Worm (Caenorhabditis elegans) whole organism, L1 larva: ENCODE results near the gene K12H6.4.

Source experiments
- egl-27 ChIP-seq, 2 experiments: fragments of 150-350 bp in 1 of 2; sonication (generic microtip); optimal IDR thresholded peaks; 3 replicates each; lab custom pipeline; 2017 to 2018; ENCODE audit warnings: missing biosample characterization in 2 of 2, missing genetic modification characterization in 2 of 2, missing genetic modification reagents in 2 of 2
- isw-1 ChIP-seq: fragments of 200-800 bp; sonication (Bioruptor generic); IDR thresholded peaks from 2 replicates; pipeline ENCODE4 v1.3.6; 2022; ENCODE audit warnings: missing genetic modification characterization, missing compliant biosample characterization
- lin-39 ChIP-seq: fragments of 150-350 bp; optimal IDR thresholded peaks from 2 replicates; lab custom pipeline; 2014; ENCODE audit warnings: missing biosample characterization, missing genetic modification reagents, missing genetic modification characterization
- nhr-20 ChIP-seq: sonication (generic microtip); optimal IDR thresholded peaks from 2 replicates; lab custom pipeline; 2016; ENCODE audit warnings: mild to moderate bottlenecking, missing genetic modification characterization, missing compliant biosample characterization
- nhr-28 ChIP-seq: fragments of 150-350 bp; optimal IDR thresholded peaks from 2 replicates; lab custom pipeline; 2014; ENCODE audit warnings: missing biosample characterization, missing genetic modification characterization
- nhr-84 ChIP-seq: sonication (generic microtip); optimal IDR thresholded peaks from 2 replicates; lab custom pipeline; 2017; ENCODE audit warnings: missing biosample characterization, missing genetic modification characterization
- nhr-85 ChIP-seq: sonication (generic microtip); peaks from one replicate; lab custom pipeline; 2016; ENCODE audit warnings: missing genetic modification characterization, inconsistent platforms, missing compliant biosample characterization
- pqm-1 ChIP-seq: sonication (generic microtip); optimal IDR thresholded peaks from 3 replicates; lab custom pipeline; 2017; ENCODE audit warnings: missing biosample characterization, missing genetic modification characterization
- zag-1 ChIP-seq: fragments of 150-350 bp; optimal IDR thresholded peaks from 2 replicates; lab custom pipeline; 2014; ENCODE audit warnings: missing biosample characterization, missing genetic modification characterization

- TF ChIP-seq nhr-85 (tag; lab: Kevin White, UChicago) (no peak), zag-1 (no peak), egl-27 (tag; optimal IDR thresholded peaks at IDR 0.05; lab: Kevin White, UChicago) (no peak), isw-1 (no peak), nhr-20 (tag; lab: Kevin White, UChicago) (no peak), lin-39 (tag; lab: Kevin White, UChicago) (no peak), nhr-84 (no peak), pqm-1 (tag; lab: Kevin White, UChicago) (no peak), nhr-28 (tag; lab: Kevin White, UChicago) (no peak)
Measured at ce11 chrII:2852493-2852892, 28.4 kb upstream of the K12H6.4 start, which contains the start of gene ptc-3.
